Fruit fly (Drosophila melanogaster): ENCODE measurements around the gene Ir94e.

dm6 chr3R:23360356-23360755, 45.0 kb upstream of the Ir94e start:
- TF ChIP-seq CG4707 (GFP tag; optimal IDR thresholded peaks at IDR 0.05) (no peak), Antp (GFP tag; optimal IDR thresholded peaks at IDR 0.05) (no peak), CG14710 (tag; optimal IDR thresholded peaks at IDR 0.05) (no peak), dan (GFP tag; IDR thresholded peaks at IDR 0.05) (no peak), CG18262 (tag; optimal IDR thresholded peaks at IDR 0.05) (no peak), CG8944 (GFP tag; optimal IDR thresholded peaks at IDR 0.05) (no peak), ci (GFP tag; IDR thresholded peaks at IDR 0.05) (no peak), Sin3A (optimal IDR thresholded peaks at IDR 0.05) (no peak), Six4 (GFP tag; optimal IDR thresholded peaks at IDR 0.05) (no peak)

All from whole organism, embryonic.